Worm (Caenorhabditis elegans): ENCODE results near the gene T22B2.5.

T22B2.5 gene

DNA sequence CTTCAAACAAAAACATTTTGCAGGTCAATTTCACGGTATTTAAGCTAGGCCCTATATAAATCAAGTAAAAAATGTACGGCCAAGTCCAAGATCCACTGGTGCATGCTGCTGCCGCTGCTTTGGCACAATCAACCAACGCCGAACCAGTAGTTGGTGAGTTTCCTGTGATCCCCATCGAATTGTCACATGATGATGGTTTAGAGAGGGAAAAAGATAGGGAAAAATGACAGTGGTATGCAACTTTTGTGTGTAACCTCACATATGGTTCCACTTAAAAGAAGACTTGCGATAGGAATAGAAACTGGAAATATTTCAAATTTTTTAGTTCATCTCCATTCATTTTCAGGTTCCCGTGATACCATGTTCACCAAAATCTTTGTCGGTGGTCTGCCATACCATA is 6.6 kb downstream of the T22B2.5 start, which contains the start of gene sup-12:
TSS of gene sup-12 (plus strand) at position 17 of the 400 bp plus-strand sequence.
- TF ChIP-seq nhr-67 (tag; optimal IDR thresholded peaks at IDR 0.05) (no peak), aly-2 (tag; optimal IDR thresholded peaks at IDR 0.05) (no peak), fos-1 (tag; optimal IDR thresholded peaks at IDR 0.05) (no peak), nhr-28 (tag; optimal IDR thresholded peaks at IDR 0.05) (no peak), jun-1 (tag; optimal IDR thresholded peaks at IDR 0.05) (no peak), ceh-9 (tag; optimal IDR thresholded peaks at IDR 0.05) (no peak), lsy-12 (tag; optimal IDR thresholded peaks at IDR 0.05) (no peak), lin-39 (tag; optimal IDR thresholded peaks at IDR 0.05) (no peak)

DNA sequence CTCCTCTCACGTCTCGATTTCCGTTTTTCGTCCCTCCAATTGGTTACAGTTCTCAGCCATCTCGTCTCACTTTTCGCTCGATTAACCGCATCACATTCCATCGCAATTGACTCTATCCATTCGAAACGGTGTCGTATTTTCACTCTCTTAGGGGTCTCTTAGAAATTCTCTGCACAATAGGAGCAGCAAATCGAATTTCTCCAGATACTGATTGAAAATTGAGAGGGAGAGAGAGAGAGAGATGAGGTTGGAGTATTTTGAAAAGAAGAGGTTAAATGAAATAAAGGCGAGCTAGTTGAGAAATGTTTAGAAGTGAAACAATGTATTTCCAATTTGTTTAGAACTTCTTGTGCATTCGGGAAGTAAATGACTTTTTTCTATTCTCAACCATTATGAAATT is 9.8 kb downstream of the T22B2.5 start:
- no peak for TF ChIP-seq mml-1 (tag; optimal IDR thresholded peaks at IDR 0.05)
- no peak for TF ChIP-seq ztf-11 (tag; optimal IDR thresholded peaks at IDR 0.05)
- TF ChIP-seq nhr-237 (tag; optimal IDR thresholded peaks at IDR 0.05), result no peak
- TF ChIP-seq unc-39 (tag; optimal IDR thresholded peaks at IDR 0.05), result no peak
- TF ChIP-seq fkh-10 (GFP tag; optimal IDR thresholded peaks at IDR 0.05), result peak; percentile 93
- no peak for TF ChIP-seq elt-3 (tag; optimal IDR thresholded peaks at IDR 0.05)
- no peak for TF ChIP-seq hmg-11 (tag; optimal IDR thresholded peaks at IDR 0.05)

DNA sequence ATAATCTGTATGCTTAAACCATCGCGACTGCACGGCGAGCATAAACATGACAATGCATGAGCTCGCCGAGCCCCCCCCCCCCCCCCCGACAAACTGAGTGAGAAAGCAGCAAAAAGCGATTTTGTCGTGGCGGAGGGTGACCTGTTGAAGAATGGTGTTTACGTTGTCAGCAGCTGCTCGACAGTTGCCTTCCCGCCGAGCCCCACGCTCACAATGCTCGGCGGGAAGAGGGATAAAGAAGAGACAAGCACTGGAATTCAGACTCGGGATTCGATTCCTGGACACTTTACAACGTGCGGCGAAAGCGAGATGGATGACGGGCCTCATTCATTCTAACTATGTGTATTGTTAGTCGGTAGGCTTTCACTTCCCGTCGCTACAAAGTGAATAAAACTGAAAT is 10.5 kb downstream of the T22B2.5 start:
- TF ChIP-seq jun-1 (tag; optimal IDR thresholded peaks at IDR 0.05) (no peak), fkh-10 (GFP tag; optimal IDR thresholded peaks at IDR 0.05) (no peak), egl-5 (tag; optimal IDR thresholded peaks at IDR 0.05) (no peak), aly-2 (tag; optimal IDR thresholded peaks at IDR 0.05) (no peak), R02D3.7 (tag; optimal IDR thresholded peaks at IDR 0.05) (no peak), nfya-1 (tag; optimal IDR thresholded peaks at IDR 0.05; ENCODE audit: insufficient read depth) (no peak), nhr-67 (tag; optimal IDR thresholded peaks at IDR 0.05) (no peak), nhr-11 (tag; optimal IDR thresholded peaks at IDR 0.05) (no peak), ztf-4 (tag; optimal IDR thresholded peaks at IDR 0.05) (no peak), nhr-43 (tag; optimal IDR thresholded peaks at IDR 0.05; ENCODE audit: poor library complexity, severe bottlenecking) (no peak), unc-62 (GFP tag; optimal IDR thresholded peaks at IDR 0.05) (no peak), pha-4 (tag; optimal IDR thresholded peaks at IDR 0.05) (no peak), nhr-23 (tag; optimal IDR thresholded peaks at IDR 0.05) (no peak)

DNA sequence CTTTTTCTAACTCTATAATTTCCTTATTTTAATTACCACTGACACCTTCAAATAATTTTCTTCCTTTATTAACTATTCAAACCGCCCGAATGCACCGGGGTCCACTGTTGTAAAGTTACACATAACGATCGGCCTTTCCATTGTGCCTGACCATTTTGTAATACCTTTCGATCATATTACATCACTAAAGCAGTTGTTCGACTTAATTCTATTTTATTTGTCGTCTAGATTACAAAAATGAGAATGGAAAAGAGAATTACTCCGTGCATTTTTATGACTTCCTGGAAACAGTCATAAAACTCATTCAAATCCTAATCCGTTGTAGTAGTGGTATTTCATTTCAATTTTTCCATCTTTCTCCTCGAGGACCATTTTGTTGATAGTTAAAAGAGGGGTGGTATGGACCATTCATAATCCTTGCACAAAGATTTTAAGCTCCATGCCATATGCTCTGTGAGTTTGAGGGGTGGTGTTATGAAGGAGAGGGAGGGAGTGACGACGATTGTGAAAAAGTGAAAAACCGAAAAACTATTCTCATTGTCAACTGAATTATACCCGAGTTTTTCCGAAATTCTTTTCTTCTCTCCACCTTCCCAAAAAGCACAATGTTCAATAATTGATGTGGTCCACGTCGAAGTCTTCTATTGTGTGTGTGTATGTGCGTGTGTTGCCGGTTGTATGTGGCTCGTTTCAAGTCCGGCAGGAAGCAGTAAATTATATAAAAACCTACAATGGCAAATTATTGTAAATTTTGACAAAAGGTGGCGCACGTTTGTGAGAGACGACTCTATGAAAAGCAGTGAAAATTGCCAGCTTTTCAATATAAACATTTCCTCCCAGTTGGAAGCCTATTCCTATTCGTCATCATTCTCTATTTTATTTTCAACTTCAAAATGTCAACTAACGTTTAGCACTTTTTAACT is 12.7 kb downstream of the T22B2.5 start:
- TF ChIP-seq elt-1 (tag; optimal IDR thresholded peaks at IDR 0.05), result peak; percentile 15
- TF ChIP-seq pqm-1 (tag; optimal IDR thresholded peaks at IDR 0.05), result no peak
- peak; percentile 6 for TF ChIP-seq nfya-1 (tag; optimal IDR thresholded peaks at IDR 0.05; ENCODE audit: insufficient read depth)

DNA sequence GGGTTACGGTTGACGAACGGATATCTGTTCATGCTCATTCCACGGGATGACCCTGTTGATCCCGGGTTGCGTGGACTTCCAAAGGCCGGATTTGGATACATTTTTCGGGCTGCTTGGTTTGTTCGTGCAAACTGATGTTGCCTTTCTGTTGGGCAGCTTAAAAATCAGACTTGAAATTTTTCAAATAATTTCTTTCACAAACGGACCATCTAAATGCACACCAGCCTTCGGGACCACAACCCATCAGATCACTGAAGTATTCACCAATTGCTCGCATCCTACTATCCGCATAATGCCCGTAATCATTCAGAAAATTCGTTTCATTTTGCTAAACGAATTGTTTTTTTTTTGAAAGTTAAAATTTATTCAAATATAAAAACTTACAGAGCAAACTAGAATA is 15.6 kb downstream of the T22B2.5 start, which contains the start of gene F47F2.3:
TSS of gene F47F2.3 (minus strand) at position 101 of the 400 bp plus-strand sequence.
- TF ChIP-seq nhr-77 (tag; optimal IDR thresholded peaks at IDR 0.05) (no peak), nhr-28 (tag; optimal IDR thresholded peaks at IDR 0.05) (no peak), ZK546.5 (tag; optimal IDR thresholded peaks at IDR 0.05) (no peak), egl-27 (tag; optimal IDR thresholded peaks at IDR 0.05) (no peak), elt-3 (tag; optimal IDR thresholded peaks at IDR 0.05) (no peak), nhr-43 (tag; optimal IDR thresholded peaks at IDR 0.05; ENCODE audit: poor library complexity, severe bottlenecking) (no peak), ztf-11 (tag; optimal IDR thresholded peaks at IDR 0.05) (no peak), mdl-1 (tag; optimal IDR thresholded peaks at IDR 0.05) (no peak), ceh-9 (tag; optimal IDR thresholded peaks at IDR 0.05) (no peak), tbx-2 (tag; optimal IDR thresholded peaks at IDR 0.05) (no peak), nhr-23 (tag; optimal IDR thresholded peaks at IDR 0.05) (no peak), nhr-76 (tag; optimal IDR thresholded peaks at IDR 0.05) (no peak), hmg-11 (tag; optimal IDR thresholded peaks at IDR 0.05) (no peak), R02D3.7 (tag; optimal IDR thresholded peaks at IDR 0.05) (no peak), nhr-12 (tag; optimal IDR thresholded peaks at IDR 0.05) (no peak), fkh-2 (tag; optimal IDR thresholded peaks at IDR 0.05) (no peak), daf-12 (tag; optimal IDR thresholded peaks at IDR 0.05) (no peak), pqm-1 (tag; optimal IDR thresholded peaks at IDR 0.05) (no peak), nhr-25 (tag; optimal IDR thresholded peaks at IDR 0.05) (no peak), fkh-10 (GFP tag; optimal IDR thresholded peaks at IDR 0.05) (no peak)

Measured in whole organism, L3 larva.